Worm (Caenorhabditis elegans) whole organism, L1 larva: ENCODE measurements around the gene C56G2.9.

ENCODE experiments used
- C04F5.9 ChIP-seq: sonication (generic microtip); optimal IDR thresholded peaks from 2 replicates; lab custom pipeline; 2016; ENCODE audit warnings: missing genetic modification characterization, missing compliant biosample characterization
- F16B12.6 ChIP-seq: fragments of 150-350 bp; optimal IDR thresholded peaks from 2 replicates; lab custom pipeline; 2014; ENCODE audit warnings: missing biosample characterization, missing genetic modification characterization
- aly-2 ChIP-seq: fragments of 150-350 bp; optimal IDR thresholded peaks from 2 replicates; lab custom pipeline; 2014; ENCODE audit warnings: missing biosample characterization, missing genetic modification characterization
- blmp-1 ChIP-seq: fragments of 150-350 bp; optimal IDR thresholded peaks from 2 replicates; lab custom pipeline; 2014; ENCODE audit warnings: missing biosample characterization, missing genetic modification characterization
- ceh-63 ChIP-seq: fragments of 200-800 bp; sonication (Bioruptor generic); optimal IDR thresholded peaks from 2 replicates; lab custom pipeline; 2018; ENCODE audit warnings: mild to moderate bottlenecking, missing genetic modification characterization, missing compliant biosample characterization
- ceh-8 ChIP-seq: fragments of 200-800 bp; sonication (Bioruptor generic); optimal IDR thresholded peaks from 2 replicates; lab custom pipeline; 2018; ENCODE audit warnings: mild to moderate bottlenecking, missing genetic modification characterization, moderate library complexity, missing compliant biosample characterization
- ceh-82 ChIP-seq, 3 experiments: fragments of 150-350 bp in 1 of 3; sonication (generic microtip) in 2 of 3; optimal IDR thresholded peaks; 2 replicates each; lab custom pipeline; 2014 to 2017; ENCODE audit warnings: missing biosample characterization in 3 of 3, missing genetic modification characterization in 3 of 3
- ces-1 ChIP-seq: fragments of 150-350 bp; optimal IDR thresholded peaks from 2 replicates; lab custom pipeline; 2014; ENCODE audit warnings: missing biosample characterization, missing genetic modification reagents, missing genetic modification characterization
- dsc-1 ChIP-seq: sonication (generic microtip); optimal IDR thresholded peaks from 2 replicates; lab custom pipeline; 2016; ENCODE audit warnings: mild to moderate bottlenecking, missing genetic modification characterization, missing compliant biosample characterization
- efl-3 ChIP-seq: fragments of 200-800 bp; sonication (Bioruptor generic); optimal IDR thresholded peaks from 2 replicates; lab custom pipeline; 2018; ENCODE audit warnings: mild to moderate bottlenecking, missing genetic modification characterization, missing compliant biosample characterization
- egl-13 ChIP-seq: sonication (generic microtip); optimal IDR thresholded peaks from 2 replicates; lab custom pipeline; 2016; ENCODE audit warnings: missing genotype, missing genetic modification reagents, missing genetic modification characterization, missing compliant biosample characterization
- egl-27 ChIP-seq, 2 experiments: fragments of 150-350 bp in 1 of 2; sonication (generic microtip); optimal IDR thresholded peaks; 3 replicates each; lab custom pipeline; 2017 to 2018; ENCODE audit warnings: missing biosample characterization in 2 of 2, missing genetic modification characterization in 2 of 2, missing genetic modification reagents in 2 of 2
- elt-2 ChIP-seq: sonication (generic microtip); optimal IDR thresholded peaks from 2 replicates; lab custom pipeline; 2016; ENCODE audit warnings: missing genetic modification characterization, mild to moderate bottlenecking, inconsistent platforms, missing compliant biosample characterization, missing genetic modification reagents
- elt-3 ChIP-seq, 6 experiments: fragments of 150-350 bp in 1 of 6; sonication (generic microtip); optimal IDR thresholded peaks; 2 replicates each; lab custom pipeline; 2017 to 2018; ENCODE audit warnings: missing biosample characterization in 6 of 6, missing genetic modification characterization in 6 of 6, inconsistent platforms in 1 of 6
- ets-5 ChIP-seq: fragments of 200-800 bp; sonication (Bioruptor generic); IDR thresholded peaks from 2 replicates; pipeline ENCODE4 v1.3.6; 2022; ENCODE audit warnings: missing genetic modification characterization, missing compliant biosample characterization
- fkh-10 ChIP-seq: sonication (generic microtip); optimal IDR thresholded peaks from 2 replicates; lab custom pipeline; 2017; ENCODE audit warnings: missing biosample characterization, missing genetic modification reagents, missing genetic modification characterization
- fkh-4 ChIP-seq: sonication (generic microtip); optimal IDR thresholded peaks from 2 replicates; lab custom pipeline; 2016; ENCODE audit warnings: missing compliant biosample characterization, missing genetic modification characterization, borderline replicate concordance
- hlh-4 ChIP-seq: sonication (generic microtip); optimal IDR thresholded peaks from 2 replicates; lab custom pipeline; 2016; ENCODE audit warnings: mild to moderate bottlenecking, missing genetic modification characterization, missing compliant biosample characterization
- lin-13 ChIP-seq: fragments of 150-350 bp; optimal IDR thresholded peaks from 2 replicates; lab custom pipeline; 2014; ENCODE audit warnings: missing biosample characterization, missing genetic modification reagents, missing genetic modification characterization
- lin-15B ChIP-seq: fragments of 150-350 bp; sonication (generic microtip); optimal IDR thresholded peaks from 3 replicates; lab custom pipeline; 2014; ENCODE audit warnings: missing biosample characterization, missing genetic modification characterization
- mab-9 ChIP-seq: fragments of 200-800 bp; sonication (Bioruptor generic); IDR thresholded peaks from 2 replicates; pipeline ENCODE4 v1.3.6; 2022; ENCODE audit warnings: missing genetic modification reagents, missing genetic modification characterization, missing compliant biosample characterization
- mdl-1 ChIP-seq, 2 experiments: fragments of 150-350 bp; optimal IDR thresholded peaks; 2 replicates each; lab custom pipeline; 2014 to 2017; ENCODE audit warnings: missing biosample characterization in 2 of 2, missing genetic modification characterization in 2 of 2, inconsistent platforms in 1 of 2
- mep-1 ChIP-seq: fragments of 150-350 bp; optimal IDR thresholded peaks from 2 replicates; lab custom pipeline; 2014; ENCODE audit warnings: missing biosample characterization, missing genetic modification characterization
- nhr-11 ChIP-seq: fragments of 150-350 bp; optimal IDR thresholded peaks from 2 replicates; lab custom pipeline; 2014; ENCODE audit warnings: missing biosample characterization, missing genetic modification characterization
- nhr-12 ChIP-seq: sonication (generic microtip); optimal IDR thresholded peaks from 2 replicates; lab custom pipeline; 2017; ENCODE audit warnings: missing biosample characterization, missing genetic modification characterization
- nhr-19 ChIP-seq: fragments of 200-800 bp; sonication (Bioruptor generic); conservative IDR thresholded peaks from 2 replicates; pipeline ENCODE4 v1.3.6; 2022; ENCODE audit warnings: missing genetic modification characterization, missing compliant biosample characterization
- nhr-20 ChIP-seq: sonication (generic microtip); optimal IDR thresholded peaks from 2 replicates; lab custom pipeline; 2016; ENCODE audit warnings: mild to moderate bottlenecking, missing genetic modification characterization, missing compliant biosample characterization
- nhr-28 ChIP-seq: fragments of 150-350 bp; optimal IDR thresholded peaks from 2 replicates; lab custom pipeline; 2014; ENCODE audit warnings: missing biosample characterization, missing genetic modification characterization
- nhr-47 ChIP-seq: sonication (generic microtip); optimal IDR thresholded peaks from 2 replicates; lab custom pipeline; 2016; ENCODE audit warnings: mild to moderate bottlenecking, missing genetic modification characterization, moderate library complexity, missing compliant biosample characterization
- nhr-71 ChIP-seq: sonication (generic microtip); optimal IDR thresholded peaks from 2 replicates; lab custom pipeline; 2016; ENCODE audit warnings: mild to moderate bottlenecking, missing genetic modification characterization, moderate library complexity, missing compliant biosample characterization
- nhr-76 ChIP-seq: sonication (generic microtip); optimal IDR thresholded peaks from 2 replicates; lab custom pipeline; 2017; ENCODE audit warnings: missing biosample characterization, missing genetic modification characterization
- nhr-77 ChIP-seq: fragments of 150-350 bp; optimal IDR thresholded peaks from 2 replicates; lab custom pipeline; 2014; ENCODE audit warnings: missing biosample characterization, missing genetic modification characterization
- nhr-85 ChIP-seq: sonication (generic microtip); peaks from one replicate; lab custom pipeline; 2016; ENCODE audit warnings: missing genetic modification characterization, inconsistent platforms, missing compliant biosample characterization
- nhr-90 ChIP-seq: sonication (generic microtip); optimal IDR thresholded peaks from 2 replicates; lab custom pipeline; 2016; ENCODE audit warnings: mild to moderate bottlenecking, missing genetic modification characterization, missing compliant biosample characterization; ENCODE audit not compliant: poor library complexity
- pqm-1 ChIP-seq: sonication (generic microtip); optimal IDR thresholded peaks from 3 replicates; lab custom pipeline; 2017; ENCODE audit warnings: missing biosample characterization, missing genetic modification characterization
- skn-1 ChIP-seq: fragments of 150-350 bp; optimal IDR thresholded peaks from 2 replicates; lab custom pipeline; 2014; ENCODE audit warnings: missing biosample characterization, missing genetic modification characterization
- snpc-4 ChIP-seq: fragments of 150-350 bp; optimal IDR thresholded peaks from 2 replicates; lab custom pipeline; 2014; ENCODE audit warnings: missing biosample characterization, missing genetic modification characterization
- sox-4 ChIP-seq: sonication (generic microtip); optimal IDR thresholded peaks from 2 replicates; lab custom pipeline; 2016; ENCODE audit warnings: missing genetic modification characterization, missing compliant biosample characterization
- sptf-1 ChIP-seq: fragments of 150-350 bp; optimal IDR thresholded peaks from 2 replicates; lab custom pipeline; 2014; ENCODE audit warnings: missing biosample characterization, missing genetic modification characterization
- sup-37 ChIP-seq: fragments of 200-800 bp; sonication (Bioruptor generic); optimal IDR thresholded peaks from 2 replicates; lab custom pipeline; 2018; ENCODE audit warnings: mild to moderate bottlenecking, missing genetic modification characterization, missing compliant biosample characterization
- tbx-2 ChIP-seq: sonication (generic microtip); optimal IDR thresholded peaks from 2 replicates; lab custom pipeline; 2016; ENCODE audit warnings: missing genetic modification characterization, missing compliant biosample characterization
- unc-30 ChIP-seq: sonication (generic microtip); optimal IDR thresholded peaks from 2 replicates; lab custom pipeline; 2017; ENCODE audit warnings: missing biosample characterization, missing genetic modification characterization
- unc-98 ChIP-seq: fragments of 200-800 bp; sonication (Bioruptor generic); IDR thresholded peaks from 2 replicates; pipeline ENCODE4 v1.3.6; 2022; ENCODE audit warnings: missing genetic modification characterization, missing compliant biosample characterization
- xbp-1 ChIP-seq: sonication (generic microtip); optimal IDR thresholded peaks from 2 replicates; lab custom pipeline; 2016; ENCODE audit warnings: missing genetic modification characterization, missing compliant biosample characterization
- zag-1 ChIP-seq: fragments of 150-350 bp; optimal IDR thresholded peaks from 2 replicates; lab custom pipeline; 2014; ENCODE audit warnings: missing biosample characterization, missing genetic modification characterization
- ztf-4 ChIP-seq: fragments of 150-350 bp; optimal IDR thresholded peaks from 2 replicates; lab custom pipeline; 2014; ENCODE audit warnings: missing biosample characterization, missing genetic modification characterization

C56G2.9 gene

ce11 chrIII:6343229-6343628, at the start of gene C56G2.9:
TSS of gene C56G2.9 (minus strand) at chrIII:6343329.
- TF ChIP-seq egl-27 (tag; optimal IDR thresholded peaks at IDR 0.05; lab: Kevin White, UChicago), result no peak
- no peak for TF ChIP-seq lin-13
- TF ChIP-seq mab-9 (GFP tag; lab: Robert Waterston, UW), result no peak
- TF ChIP-seq nhr-11 (tag; lab: Kevin White, UChicago), result no peak
- no peak for TF ChIP-seq sox-4 (tag; lab: Kevin White, UChicago)
- no peak for TF ChIP-seq skn-1 (tag; lab: Kevin White, UChicago)
- TF ChIP-seq nhr-85 (tag; lab: Kevin White, UChicago), result no peak

- TF ChIP-seq nhr-28 (tag; lab: Kevin White, UChicago) (no peak), C04F5.9 (no peak), ztf-4 (no peak), hlh-4 (tag; lab: Kevin White, UChicago) (no peak), sup-37 (GFP tag; lab: Kevin White, UChicago) (no peak), ceh-8 (no peak), nhr-20 (no peak), elt-3 (tag; optimal IDR thresholded peaks at IDR 0.05; lab: Kevin White, UChicago) (no peak), nhr-19 (GFP tag; lab: Robert Waterston, UW) (no peak), ets-5 (GFP tag; lab: Robert Waterston, UW) (no peak)
Measured at ce11 chrIII:6390644-6391043, 47.5 kb upstream of the C56G2.9 start, which contains the start of gene smrc-1. TSS of gene smrc-1 (plus strand) at chrIII:6390944.

- TF ChIP-seq mdl-1 (tag; optimal IDR thresholded peaks at IDR 0.05; lab: Kevin White, UChicago) (no peak), ceh-82 (tag; optimal IDR thresholded peaks at IDR 0.05; lab: Kevin White, UChicago) (no peak), efl-3 (no peak), aly-2 (tag; lab: Kevin White, UChicago) (no peak), egl-27 (tag; optimal IDR thresholded peaks at IDR 0.05; lab: Kevin White, UChicago) (no peak), nhr-12 (tag; lab: Kevin White, UChicago) (no peak), zag-1 (tag; lab: Kevin White, UChicago) (no peak), sptf-1 (tag; lab: Kevin White, UChicago) (no peak), lin-13 (no peak), nhr-71 (tag; lab: Kevin White, UChicago) (no peak), xbp-1 (tag; lab: Kevin White, UChicago) (no peak), dsc-1 (tag; lab: Kevin White, UChicago) (no peak), unc-98 (GFP tag; lab: Robert Waterston, UW) (no peak), ces-1 (GFP tag; lab: Kevin White, UChicago) (no peak), F16B12.6 (tag; lab: Kevin White, UChicago) (no peak)
- TF ChIP-seq, all 84 proteins: peak for 0
Measured at ce11 chrIII:6389533-6389932, 46.4 kb upstream of the C56G2.9 start, which contains the start of gene C16A3.2. TSS of gene C16A3.2 (plus strand) at chrIII:6389833.

ce11 chrIII:6382987-6383602, 40.0 kb upstream of the C56G2.9 start, which contains the start of gene let-716:
TSS of gene let-716 (plus strand) at chrIII:6383552.
- TF ChIP-seq blmp-1 (no peak), pqm-1 (tag; lab: Kevin White, UChicago) (no peak), nhr-11 (tag; lab: Kevin White, UChicago) (no peak), elt-2 (no peak), zag-1 (tag; lab: Kevin White, UChicago) (no peak), sup-37 (GFP tag; lab: Kevin White, UChicago) (no peak), fkh-10 (GFP tag; lab: Kevin White, UChicago) (no peak), nhr-85 (tag; lab: Kevin White, UChicago) (no peak), nhr-77 (tag; lab: Kevin White, UChicago) (no peak), mdl-1 (tag; optimal IDR thresholded peaks at IDR 0.05; lab: Kevin White, UChicago) (no peak), nhr-12 (tag; lab: Kevin White, UChicago) (no peak), nhr-47 (tag; lab: Kevin White, UChicago) (peak; percentile 33), lin-15B (peak; percentile 13), ceh-63 (GFP tag; lab: Kevin White, UChicago) (no peak), nhr-76 (tag; lab: Kevin White, UChicago) (no peak), tbx-2 (tag; lab: Kevin White, UChicago) (no peak), mep-1 (tag; lab: Kevin White, UChicago) (no peak), nhr-19 (GFP tag; lab: Robert Waterston, UW) (no peak), F16B12.6 (tag; lab: Kevin White, UChicago) (peak; percentile 89), skn-1 (tag; lab: Kevin White, UChicago) (no peak), egl-13 (tag; lab: Kevin White, UChicago) (no peak), unc-30 (tag; lab: Kevin White, UChicago) (no peak), snpc-4 (tag; lab: Kevin White, UChicago) (no peak), mab-9 (GFP tag; lab: Robert Waterston, UW) (no peak), nhr-90 (tag; lab: Kevin White, UChicago) (no peak), nhr-28 (tag; lab: Kevin White, UChicago) (no peak), ceh-8 (no peak), fkh-4 (no peak)
